Worm (Caenorhabditis elegans) whole organism, midembryonic: Measurements from ENCODE around the gene islo-1.

Experiments
- T22C8.4 ChIP-seq: fragments of 200-800 bp; sonication (Bioruptor generic); IDR thresholded peaks from 2 replicates; pipeline ENCODE4 v1.3.6; 2022; ENCODE audit warnings: missing genetic modification characterization, missing compliant biosample characterization
- cog-1 ChIP-seq: sonication (generic microtip); optimal IDR thresholded peaks from 2 replicates; lab custom pipeline; 2016; ENCODE audit warnings: missing genetic modification characterization, missing compliant biosample characterization
- flt-1 ChIP-seq: fragments of 200-800 bp; sonication (Bioruptor generic); IDR thresholded peaks from 2 replicates; pipeline ENCODE4 v1.3.6; 2022; ENCODE audit warnings: missing genetic modification characterization, missing compliant biosample characterization
- klf-2 ChIP-seq: fragments of 200-800 bp; sonication (Bioruptor generic); conservative IDR thresholded peaks from 2 replicates; pipeline ENCODE4 v1.3.6; 2022; ENCODE audit warnings: missing genetic modification reagents, missing genetic modification characterization, missing compliant biosample characterization
- med-1 ChIP-seq: sonication (generic microtip); optimal IDR thresholded peaks from 2 replicates; lab custom pipeline; 2017; ENCODE audit warnings: missing genetic modification characterization, mild to moderate bottlenecking, missing compliant biosample characterization, antibody characterized with exemption, missing genetic modification reagents; ENCODE audit not compliant: insufficient read depth
- ref-1 ChIP-seq: fragments of 200-800 bp; sonication (Bioruptor generic); conservative IDR thresholded peaks from 2 replicates; pipeline ENCODE4 v1.3.6; 2022; ENCODE audit warnings: missing genetic modification reagents, missing genetic modification characterization, missing compliant biosample characterization
- tab-1 ChIP-seq: fragments of 200-800 bp; sonication (Bioruptor generic); IDR thresholded peaks from 2 replicates; pipeline ENCODE4 v1.3.6; 2022; ENCODE audit warnings: missing genetic modification characterization, missing compliant biosample characterization
- ztf-29 ChIP-seq: fragments of 200-800 bp; sonication (Bioruptor generic); IDR thresholded peaks from 2 replicates; pipeline ENCODE4 v1.3.6; 2022; ENCODE audit warnings: missing genetic modification reagents, missing genetic modification characterization, missing compliant biosample characterization

DNA sequence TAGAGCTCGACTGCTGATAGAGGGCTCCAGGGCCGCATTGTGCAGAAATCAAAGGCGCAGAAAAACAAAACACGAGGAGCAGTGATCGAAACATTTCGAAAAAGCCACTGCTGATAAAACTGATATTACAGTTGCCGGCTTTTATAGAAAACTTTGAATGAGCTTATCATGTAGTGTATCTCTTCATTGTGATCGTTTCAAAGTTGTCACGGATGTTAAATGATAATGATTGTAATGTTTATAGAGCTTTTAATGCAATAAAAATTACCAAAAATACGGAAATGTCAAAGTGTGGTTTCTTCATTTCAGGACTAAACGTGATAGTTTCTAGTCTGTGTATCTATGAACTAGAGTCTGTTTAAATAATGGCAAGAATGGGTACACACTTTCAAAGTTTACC lies 32.5 kb downstream of the islo-1 start, which contains the start of gene clec-52:
- TF ChIP-seq cog-1 (no peak), flt-1 (no peak), tab-1 (GFP tag; lab: Robert Waterston, UW) (no peak), T22C8.4 (no peak), klf-2 (GFP tag; lab: Robert Waterston, UW) (no peak), ref-1 (GFP tag; lab: Robert Waterston, UW) (no peak), med-1 (GFP tag; lab: Kevin White, UChicago) (no peak), ztf-29 (GFP tag; lab: Robert Waterston, UW) (no peak)
